Worm (Caenorhabditis elegans) whole organism, early embryonic: ENCODE results near the gene dep-1.

Experiments
- B0310.2 ChIP-seq: sonication (generic microtip); optimal IDR thresholded peaks from 2 replicates; lab custom pipeline; 2016; ENCODE audit warnings: mild to moderate bottlenecking, missing genetic modification characterization, missing compliant biosample characterization
- F13C5.2 ChIP-seq: sonication (generic microtip); optimal IDR thresholded peaks from 2 replicates; lab custom pipeline; 2017; ENCODE audit warnings: mild to moderate bottlenecking, missing genetic modification characterization, inconsistent platforms, missing compliant biosample characterization
- ama-1 ChIP-seq: fragments of 150-350 bp; optimal IDR thresholded peaks from 2 replicates; lab custom pipeline; 2014
- ceh-13 ChIP-seq: fragments of 200-800 bp; sonication (Bioruptor generic); optimal IDR thresholded peaks from 2 replicates; lab custom pipeline; 2018; ENCODE audit warnings: mild to moderate bottlenecking, missing genetic modification characterization, missing compliant biosample characterization
- ceh-36 ChIP-seq: sonication (generic microtip); optimal IDR thresholded peaks from 2 replicates; lab custom pipeline; 2016; ENCODE audit warnings: missing genetic modification characterization, inconsistent platforms, missing compliant biosample characterization
- ets-7 ChIP-seq: sonication (generic microtip); optimal IDR thresholded peaks from 2 replicates; lab custom pipeline; 2016; ENCODE audit warnings: missing genotype, missing genetic modification characterization, missing compliant biosample characterization
- flt-1 ChIP-seq: fragments of 200-800 bp; sonication (Bioruptor generic); IDR thresholded peaks from 2 replicates; pipeline ENCODE4 v1.3.6; 2022; ENCODE audit warnings: missing genetic modification characterization, missing compliant biosample characterization
- hmbx-1 ChIP-seq: sonication (generic microtip); optimal IDR thresholded peaks from 2 replicates; lab custom pipeline; 2016; ENCODE audit warnings: mild to moderate bottlenecking, missing genetic modification characterization, missing compliant biosample characterization
- hmg-4 ChIP-seq: fragments of 200-800 bp; sonication (Bioruptor generic); optimal IDR thresholded peaks from 2 replicates; lab custom pipeline; 2018; ENCODE audit warnings: mild to moderate bottlenecking, missing genetic modification characterization, missing compliant biosample characterization
- hnd-1 ChIP-seq: sonication (generic microtip); optimal IDR thresholded peaks from 2 replicates; lab custom pipeline; 2016; ENCODE audit warnings: missing genetic modification characterization, missing compliant biosample characterization
- pes-1 ChIP-seq: fragments of 200-800 bp; sonication (Bioruptor generic); IDR thresholded peaks from 2 replicates; pipeline ENCODE4 v1.3.6; 2022; ENCODE audit warnings: missing genetic modification reagents, missing genetic modification characterization, missing compliant biosample characterization
- scrt-1 ChIP-seq: fragments of 200-800 bp; sonication (Bioruptor generic); IDR thresholded peaks from 2 replicates; pipeline ENCODE4 v1.3.6; 2022; ENCODE audit warnings: missing genetic modification characterization, missing compliant biosample characterization
- sea-1 ChIP-seq: fragments of 200-800 bp; sonication (Bioruptor generic); conservative IDR thresholded peaks from 2 replicates; pipeline ENCODE4 v1.3.6; 2022; ENCODE audit warnings: missing genetic modification characterization, missing compliant biosample characterization
- tra-4 ChIP-seq: sonication (generic microtip); optimal IDR thresholded peaks from 2 replicates; lab custom pipeline; 2017; ENCODE audit warnings: missing genetic modification characterization, missing compliant biosample characterization

DNA sequence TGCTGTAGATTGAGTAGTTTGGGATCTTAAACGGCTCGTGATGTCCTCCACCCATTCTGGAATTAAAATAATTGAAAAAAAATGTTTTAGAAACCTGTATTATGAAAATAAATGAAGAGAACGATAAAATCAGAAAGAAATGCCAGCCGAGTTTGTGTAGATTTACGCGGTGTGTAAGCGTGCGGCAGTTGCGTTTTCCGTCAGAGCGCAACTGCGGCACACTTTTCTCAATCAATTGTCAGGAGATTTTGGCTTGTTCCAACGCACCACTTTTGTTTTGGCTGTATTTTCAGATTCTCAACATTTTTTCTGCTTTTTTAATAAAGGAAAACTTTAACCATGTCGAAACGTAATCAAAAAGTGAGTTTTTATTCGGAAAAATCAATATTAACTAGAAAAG lies 54.8 kb downstream of the dep-1 start, which contains the start of the genes ndub-3 and C18E9.2:
- TF ChIP-seq ceh-36 (tag; lab: Kevin White, UChicago) = no peak
- no peak for TF ChIP-seq hmg-4 (GFP tag; lab: Kevin White, UChicago)
- no peak for TF ChIP-seq hmbx-1 (tag; lab: Kevin White, UChicago)
- TF ChIP-seq ama-1 (lab: Kevin White, UChicago) = no peak
- TF ChIP-seq scrt-1 (GFP tag; lab: Robert Waterston, UW) = no peak
- TF ChIP-seq F13C5.2 = no peak
- no peak for TF ChIP-seq B0310.2
- TF ChIP-seq sea-1 (GFP tag; lab: Robert Waterston, UW) = no peak
- no peak for TF ChIP-seq ets-7 (tag; lab: Kevin White, UChicago)
- no peak for TF ChIP-seq hnd-1
- no peak for TF ChIP-seq tra-4 (tag; lab: Kevin White, UChicago)
- no peak for TF ChIP-seq ceh-13
- TF ChIP-seq flt-1 = no peak
- TF ChIP-seq pes-1 (GFP tag; lab: Robert Waterston, UW) = no peak
